Fruit fly (Drosophila melanogaster): Measurements from ENCODE around the gene mtd.
A peak's percentile ranks its signal among the peaks of the same experiment; 100 is the strongest.

Gene mtd

DNA sequence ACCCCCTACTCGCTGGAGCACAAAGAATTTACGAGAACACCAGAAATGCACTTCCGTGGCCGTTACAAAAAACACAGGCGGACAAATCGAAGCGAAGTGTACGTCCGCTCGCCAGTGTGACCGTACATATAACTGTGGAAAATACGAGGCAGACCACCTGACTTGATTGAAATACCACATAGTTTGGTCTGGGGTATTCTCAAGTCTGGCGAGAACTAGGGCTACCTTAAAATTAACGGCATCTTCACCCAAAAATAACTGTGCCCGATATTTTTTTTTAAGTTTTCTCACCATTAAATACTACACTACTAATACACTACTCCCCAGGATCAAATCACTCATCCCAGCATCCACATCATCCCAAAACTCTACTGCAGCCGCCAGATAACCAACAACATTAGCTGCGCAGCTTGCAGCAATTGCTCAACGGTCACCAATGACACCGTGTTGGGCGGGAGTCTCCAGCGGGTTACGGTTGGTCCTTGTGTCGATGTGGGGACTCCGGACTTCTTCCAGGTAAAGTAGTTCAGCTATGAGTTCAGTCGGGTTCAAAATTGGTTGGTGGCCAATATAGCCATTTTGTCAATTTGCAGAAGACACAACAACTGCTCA is 18.0 kb upstream of the mtd start, which contains the start of gene Cerk (continued):
- TF ChIP-seq CG11560 (tag; IDR thresholded peaks at IDR 0.05) (peak; percentile 8; the same call in 1 of the 3 replicates), CG3838 (GFP tag; optimal IDR thresholded peaks at IDR 0.05) (no peak), Oaz (GFP tag; IDR thresholded peaks at IDR 0.05) (no peak), HLH4C (GFP tag; IDR thresholded peaks at IDR 0.05; ENCODE audit: partially characterized antibody) (peak; percentile 59; the same call in 2 of the 3 replicates), CG5245 (GFP tag; optimal IDR thresholded peaks at IDR 0.05) (no peak), ttk (GFP tag; IDR thresholded peaks at IDR 0.05) (no peak), ato (GFP tag; IDR thresholded peaks at IDR 0.05; ENCODE audit: partially characterized antibody) (0 out of 2 replicates have a peak, but pooled peaks have one; percentile 28), TFAM (GFP tag; optimal IDR thresholded peaks at IDR 0.05) (no peak), HmgD (GFP tag; optimal IDR thresholded peaks at IDR 0.05) (peak; percentile 71)

- TF ChIP-seq row (GFP tag; IDR thresholded peaks at IDR 0.05): no peak
- no peak for TF ChIP-seq klu (GFP tag; IDR thresholded peaks at IDR 0.05)
- TF ChIP-seq CG15601 (tag; optimal IDR thresholded peaks at IDR 0.05): no peak
- TF ChIP-seq Doc2 (GFP tag; IDR thresholded peaks at IDR 0.05): no peak
- no peak for TF ChIP-seq jumu (GFP tag; optimal IDR thresholded peaks at IDR 0.05)
- TF ChIP-seq CG15269 (tag; optimal IDR thresholded peaks at IDR 0.05): peak; percentile 24
- no peak for TF ChIP-seq oc (tag; optimal IDR thresholded peaks at IDR 0.05)
- no peak for TF ChIP-seq CG8281 (tag; optimal IDR thresholded peaks at IDR 0.05)
- no peak for TF ChIP-seq CG17359 (tag; optimal IDR thresholded peaks at IDR 0.05)
- TF ChIP-seq gcm2 (GFP tag; optimal IDR thresholded peaks at IDR 0.05): no peak
- 0 out of 2 replicates have a peak, but pooled peaks have one; percentile 28 for TF ChIP-seq Awh (GFP tag; IDR thresholded peaks at IDR 0.05)
- no peak for TF ChIP-seq z (GFP tag; IDR thresholded peaks at IDR 0.05)
- TF ChIP-seq HLH54F (GFP tag; optimal IDR thresholded peaks at IDR 0.05): no peak
- no peak for TF ChIP-seq CG16779 (GFP tag; IDR thresholded peaks at IDR 0.05)
- TF ChIP-seq rib (GFP tag; IDR thresholded peaks at IDR 0.05): no peak
- TF ChIP-seq Myb (GFP tag; optimal IDR thresholded peaks at IDR 0.05): no peak
- TF ChIP-seq slou (GFP tag; optimal IDR thresholded peaks at IDR 0.05): no peak
- TF ChIP-seq Optix (GFP tag; IDR thresholded peaks at IDR 0.05): no peak
- no peak for TF ChIP-seq Sox102F (GFP tag; optimal IDR thresholded peaks at IDR 0.05)
- TF ChIP-seq hkb (optimal IDR thresholded peaks at IDR 0.05): no peak
- no peak for TF ChIP-seq hkb (GFP tag; IDR thresholded peaks at IDR 0.05)
- TF ChIP-seq luna (GFP tag; optimal IDR thresholded peaks at IDR 0.05): no peak
- TF ChIP-seq CG12236 (GFP tag; optimal IDR thresholded peaks at IDR 0.05): no peak
- no peak for TF ChIP-seq CG4854 (GFP tag; optimal IDR thresholded peaks at IDR 0.05)
- TF ChIP-seq bsh (GFP tag; optimal IDR thresholded peaks at IDR 0.05): no peak
- no peak for TF ChIP-seq zfh2 (GFP tag; optimal IDR thresholded peaks at IDR 0.05)
- TF ChIP-seq CG7556 (GFP tag; optimal IDR thresholded peaks at IDR 0.05): peak; percentile 6
- peak; percentile 22 for TF ChIP-seq D19A (tag; optimal IDR thresholded peaks at IDR 0.05)
- no peak for TF ChIP-seq Usf (GFP tag; optimal IDR thresholded peaks at IDR 0.05)
- TF ChIP-seq cas (GFP tag; IDR thresholded peaks at IDR 0.05): 0 out of 2 replicates have a peak, but pooled peaks have one; percentile 7
- TF ChIP-seq B-H2 (GFP tag; optimal IDR thresholded peaks at IDR 0.05): peak; percentile 10
- no peak for TF ChIP-seq maf-S (GFP tag; optimal IDR thresholded peaks at IDR 0.05)
- no peak for TF ChIP-seq CG11560 (tag; IDR thresholded peaks at IDR 0.05)
- no peak for TF ChIP-seq lov (optimal IDR thresholded peaks at IDR 0.05)
- 0 out of 3 replicates have a peak, but pooled peaks have one; percentile 19 for TF ChIP-seq lov (GFP tag; IDR thresholded peaks at IDR 0.05)
- TF ChIP-seq zen (tag; optimal IDR thresholded peaks at IDR 0.05): no peak
- TF ChIP-seq Chrac-16 (GFP tag; optimal IDR thresholded peaks at IDR 0.05): no peak
- no peak for TF ChIP-seq CG10274 (GFP tag; optimal IDR thresholded peaks at IDR 0.05)
- TF ChIP-seq CG4707 (GFP tag; optimal IDR thresholded peaks at IDR 0.05): no peak
- TF ChIP-seq btn (GFP tag; optimal IDR thresholded peaks at IDR 0.05): no peak
- no peak for TF ChIP-seq ftz-f1 (GFP tag; optimal IDR thresholded peaks at IDR 0.05)
These were observed 17.4 kb upstream of the mtd start for dm6 chr3R:5367512-5368169.

All from whole organism, embryonic.